Fruit fly (Drosophila melanogaster) ovary, adult (tissue): ENCODE measurements around the gene rho-6.

ENCODE experiments used
- CG17801 ChIP-seq: fragments of 200-800 bp; optimal IDR thresholded peaks from 2 replicates; lab custom pipeline; 2019; ENCODE audit warnings: missing biosample characterization, mild to moderate bottlenecking, missing genetic modification characterization, moderate library complexity; ENCODE audit not compliant: partially characterized antibody

The rho-6 gene

DNA sequence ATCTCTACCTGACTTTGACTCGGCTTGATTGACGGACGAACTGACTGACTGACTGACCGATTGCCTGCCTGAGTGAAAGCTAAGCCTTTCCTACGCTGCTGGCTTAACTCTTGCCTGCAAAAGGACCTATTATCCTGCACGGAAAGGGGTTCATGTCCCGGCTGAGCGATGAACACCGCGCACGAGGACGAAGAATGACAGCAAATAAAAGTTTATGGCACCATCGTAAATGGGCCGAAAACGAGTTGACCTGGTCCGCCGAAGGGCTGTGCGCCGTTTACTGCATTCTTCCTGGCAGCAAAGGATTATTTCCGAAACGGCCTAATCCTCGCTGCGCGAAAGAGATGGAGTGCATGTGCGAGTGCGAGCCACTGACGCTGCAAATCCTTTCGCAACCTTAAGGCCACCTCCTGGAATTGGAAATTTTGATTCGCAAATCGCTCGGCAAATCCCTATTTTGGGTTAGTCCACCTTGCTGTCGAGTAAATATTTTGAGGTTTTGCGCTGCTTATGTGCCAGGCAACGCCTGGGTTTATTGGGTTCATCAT is 52.0 kb downstream of the rho-6 start:
- TF ChIP-seq CG17801 (GFP tag; lab: Kevin White, UChicago), result no peak
